Fruit fly (Drosophila melanogaster) whole organism, embryonic: ENCODE results near the gene CG42512.

Experiments used
- ATbp ChIP-seq: fragments of 200-800 bp; sonication (Bioruptor generic); optimal IDR thresholded peaks from 2 replicates; lab custom pipeline; 2017; ENCODE audit warnings: missing biosample characterization, mild to moderate bottlenecking, missing genetic modification characterization, missing genetic modification reagents
- BtbVII ChIP-seq: fragments of 200-800 bp; sonication (Bioruptor generic); optimal IDR thresholded peaks from 3 replicates; lab custom pipeline; 2017; ENCODE audit warnings: missing biosample characterization, mild to moderate bottlenecking, missing genetic modification characterization
- CG11456 ChIP-seq: fragments of 200-800 bp; sonication (Bioruptor generic); IDR thresholded peaks from 3 replicates; pipeline ENCODE4 v1.3.6; 2022; ENCODE audit warnings: missing biosample characterization, missing genetic modification characterization
- CG12219 ChIP-seq: fragments of 200-800 bp; sonication (Bioruptor generic); optimal IDR thresholded peaks from 3 replicates; lab custom pipeline; 2018; ENCODE audit warnings: missing biosample characterization, mild to moderate bottlenecking, missing genetic modification characterization
- CG12391 ChIP-seq: fragments of 200-800 bp; sonication (Bioruptor generic); optimal IDR thresholded peaks from 3 replicates; lab custom pipeline; 2018; ENCODE audit warnings: missing biosample characterization, mild to moderate bottlenecking, missing genetic modification characterization, moderate library complexity
- CG15479 ChIP-seq: fragments of 200-800 bp; sonication (Bioruptor generic); optimal IDR thresholded peaks from 3 replicates; lab custom pipeline; 2019; ENCODE audit warnings: missing biosample characterization, mild to moderate bottlenecking, missing genetic modification characterization, moderate library complexity
- CG15601 ChIP-seq: fragments of 200-800 bp; sonication (Bioruptor generic); optimal IDR thresholded peaks from 3 replicates; lab custom pipeline; 2019; ENCODE audit warnings: missing biosample characterization, mild to moderate bottlenecking, missing genetic modification characterization, moderate library complexity
- CG17328 ChIP-seq: fragments of 200-800 bp; sonication (Bioruptor generic); IDR thresholded peaks from 2 replicates; pipeline ENCODE4 v1.3.6; 2022; ENCODE audit warnings: missing biosample characterization, missing genetic modification characterization
- CG2120 ChIP-seq: fragments of 200-800 bp; sonication (Bioruptor generic); optimal IDR thresholded peaks from 3 replicates; lab custom pipeline; 2016; ENCODE audit warnings: missing biosample characterization, missing genetic modification characterization
- CG5180 ChIP-seq: fragments of 200-800 bp; sonication (Bioruptor generic); optimal IDR thresholded peaks from 3 replicates; lab custom pipeline; 2017; ENCODE audit warnings: missing biosample characterization, missing genetic modification characterization, mild to moderate bottlenecking, moderate library complexity, missing genetic modification reagents
- CG6765 ChIP-seq: fragments of 200-800 bp; sonication (Bioruptor generic); optimal IDR thresholded peaks from 3 replicates; lab custom pipeline; 2017; ENCODE audit warnings: missing biosample characterization, mild to moderate bottlenecking, missing genetic modification characterization
- CG7372 ChIP-seq: fragments of 200-800 bp; sonication (Bioruptor generic); IDR thresholded peaks from 2 replicates; pipeline ENCODE4 v1.3.6; 2022; ENCODE audit warnings: missing biosample characterization, missing genetic modification characterization
- CG7928 ChIP-seq: fragments of 200-800 bp; sonication (Bioruptor generic); optimal IDR thresholded peaks from 2 replicates; lab custom pipeline; 2017; ENCODE audit warnings: missing biosample characterization, mild to moderate bottlenecking, missing genetic modification characterization
- CG9797 ChIP-seq: fragments of 200-800 bp; sonication (Bioruptor generic); optimal IDR thresholded peaks from 3 replicates; lab custom pipeline; 2018; ENCODE audit warnings: missing biosample characterization, mild to moderate bottlenecking, missing genetic modification characterization
- Camta ChIP-seq: fragments of 200-800 bp; sonication (Bioruptor generic); optimal IDR thresholded peaks from 2 replicates; lab custom pipeline; 2016; ENCODE audit warnings: missing biosample characterization, missing genetic modification characterization
- D19A ChIP-seq: fragments of 200-800 bp; optimal IDR thresholded peaks from 3 replicates; lab custom pipeline; 2019; ENCODE audit warnings: missing biosample characterization, mild to moderate bottlenecking, missing genetic modification characterization, moderate library complexity
- Dad ChIP-seq: fragments of 200-800 bp; sonication (Bioruptor generic); optimal IDR thresholded peaks from 3 replicates; lab custom pipeline; 2016; ENCODE audit warnings: missing biosample characterization, missing genetic modification characterization
- Dek ChIP-seq: fragments of 200-800 bp; sonication (Bioruptor generic); optimal IDR thresholded peaks from 3 replicates; lab custom pipeline; 2019; ENCODE audit warnings: missing biosample characterization, mild to moderate bottlenecking, missing genetic modification characterization, moderate library complexity
- Dip3 ChIP-seq: fragments of 200-800 bp; sonication (Bioruptor generic); optimal IDR thresholded peaks from 3 replicates; lab custom pipeline; 2016; ENCODE audit warnings: missing biosample characterization, missing genetic modification characterization
- Doc2 ChIP-seq: fragments of 200-800 bp; sonication (Bioruptor generic); IDR thresholded peaks from 2 replicates; pipeline ENCODE4 v1.3.6; 2022; ENCODE audit warnings: missing biosample characterization, missing genetic modification characterization
- Hr3 ChIP-seq: fragments of 200-800 bp; sonication (Bioruptor generic); optimal IDR thresholded peaks from 3 replicates; lab custom pipeline; 2016; ENCODE audit warnings: missing biosample characterization, missing genetic modification characterization
- Oaz ChIP-seq: fragments of 200-800 bp; sonication (Bioruptor generic); IDR thresholded peaks from 2 replicates; pipeline ENCODE4 v1.3.6; 2022; ENCODE audit warnings: missing biosample characterization, missing genetic modification characterization
- Usf ChIP-seq: fragments of 200-800 bp; sonication (Bioruptor generic); optimal IDR thresholded peaks from 2 replicates; lab custom pipeline; 2017; ENCODE audit warnings: missing genotype, missing biosample characterization, missing genetic modification characterization
- abd-A ChIP-seq: fragments of 200-800 bp; sonication (Bioruptor generic); optimal IDR thresholded peaks from 3 replicates; lab custom pipeline; 2019; ENCODE audit warnings: missing biosample characterization, mild to moderate bottlenecking, missing genetic modification characterization, moderate library complexity
- ap ChIP-seq: fragments of 200-800 bp; sonication (Bioruptor generic); IDR thresholded peaks from 2 replicates; pipeline ENCODE4 v1.3.6; 2022; ENCODE audit warnings: missing biosample characterization, missing genetic modification characterization
- ara ChIP-seq: fragments of 200-800 bp; sonication (Bioruptor generic); IDR thresholded peaks from 2 replicates; pipeline ENCODE4 v1.3.6; 2022; ENCODE audit warnings: missing biosample characterization, missing genetic modification characterization
- bsh ChIP-seq, 2 experiments: fragments of 200-800 bp; sonication (Bioruptor generic); optimal IDR thresholded peaks; 2 replicates each; lab custom pipeline; 2017 to 2018; ENCODE audit warnings: mild to moderate bottlenecking in 2 of 2, missing biosample characterization in 2 of 2, missing genetic modification characterization in 2 of 2, moderate library complexity in 1 of 2
- ci ChIP-seq: fragments of 200-800 bp; sonication (Bioruptor generic); IDR thresholded peaks from 3 replicates; pipeline ENCODE4 v1.3.6; 2022; ENCODE audit warnings: missing biosample characterization, missing genetic modification characterization
- dan ChIP-seq: fragments of 200-800 bp; sonication (Bioruptor generic); IDR thresholded peaks from 2 replicates; pipeline ENCODE4 v1.3.6; 2022; ENCODE audit warnings: missing biosample characterization, missing genetic modification characterization
- dati ChIP-seq: fragments of 200-800 bp; sonication (Bioruptor generic); IDR thresholded peaks from 2 replicates; pipeline ENCODE4 v1.3.6; 2022; ENCODE audit warnings: missing biosample characterization, missing genetic modification characterization
- dysf ChIP-seq: fragments of 200-800 bp; sonication (Bioruptor generic); IDR thresholded peaks from 3 replicates; pipeline ENCODE4 v1.3.6; 2022; ENCODE audit warnings: missing biosample characterization, missing genetic modification characterization
- gcm2 ChIP-seq: fragments of 200-800 bp; sonication (Bioruptor generic); optimal IDR thresholded peaks from 2 replicates; lab custom pipeline; 2016; ENCODE audit warnings: missing biosample characterization, missing genetic modification characterization
- ham ChIP-seq: fragments of 200-800 bp; sonication (Bioruptor generic); IDR thresholded peaks from 2 replicates; pipeline ENCODE4 v1.3.6; 2022; ENCODE audit warnings: missing biosample characterization, missing genetic modification characterization
- hb ChIP-seq: fragments of 200-800 bp; sonication (Bioruptor generic); IDR thresholded peaks from 3 replicates; pipeline ENCODE4 v1.3.6; 2022; ENCODE audit warnings: missing biosample characterization, missing genetic modification characterization; ENCODE audit not compliant: partially characterized antibody
- kah ChIP-seq: fragments of 200-800 bp; sonication (Bioruptor generic); optimal IDR thresholded peaks from 2 replicates; lab custom pipeline; 2018; ENCODE audit warnings: missing biosample characterization, mild to moderate bottlenecking, missing genetic modification characterization
- lbe ChIP-seq: fragments of 200-800 bp; sonication (Bioruptor generic); optimal IDR thresholded peaks from 2 replicates; lab custom pipeline; 2016; ENCODE audit warnings: missing biosample characterization, mild to moderate bottlenecking, missing genetic modification characterization
- lola ChIP-seq, 3 experiments: fragments of >200 bp in 2 of 3; fragments of 200-800 bp in 1 of 3; sonication (Bioruptor generic) in 1 of 3; optimal IDR thresholded peaks; 2 replicates each; lab custom pipeline; 2017 to 2019; ENCODE audit warnings: missing biosample characterization in 3 of 3, missing genetic modification characterization in 3 of 3, mild to moderate bottlenecking in 1 of 3, moderate library complexity in 1 of 3
- nerfin-2 ChIP-seq: fragments of 200-800 bp; sonication (Bioruptor generic); IDR thresholded peaks from 2 replicates; pipeline ENCODE4 v1.3.6; 2022; ENCODE audit warnings: missing biosample characterization, missing genetic modification characterization; ENCODE audit not compliant: partially characterized antibody
- pita ChIP-seq: fragments of 200-800 bp; sonication (Bioruptor generic); optimal IDR thresholded peaks from 2 replicates; lab custom pipeline; 2017; ENCODE audit warnings: missing biosample characterization, mild to moderate bottlenecking, missing genetic modification characterization
- prd ChIP-seq, 3 experiments: fragments of >200 bp in 2 of 3; fragments of 200-800 bp in 1 of 3; sonication (Bioruptor generic) in 1 of 3; optimal IDR thresholded peaks in 2 of 3; IDR thresholded peaks in 1 of 3; 2 replicates in 2 of 3; 3 replicates in 1 of 3; pipeline versions ENCODE4 v1.3.6 to Lab custom; 2017 to 2022; ENCODE audit warnings: missing biosample characterization in 1 of 3, missing genetic modification characterization in 1 of 3
- pum ChIP-seq: fragments of 200-800 bp; sonication (Bioruptor generic); optimal IDR thresholded peaks from 2 replicates; lab custom pipeline; 2016; ENCODE audit warnings: missing biosample characterization, missing genetic modification characterization
- repo ChIP-seq: fragments of 200-800 bp; sonication (Bioruptor generic); optimal IDR thresholded peaks from 2 replicates; lab custom pipeline; 2016; ENCODE audit warnings: missing biosample characterization, missing genetic modification characterization
- slbo ChIP-seq: fragments of 200-800 bp; sonication (Bioruptor generic); IDR thresholded peaks from 2 replicates; pipeline ENCODE4 v1.3.6; 2022; ENCODE audit warnings: missing biosample characterization, missing genetic modification characterization
- slp2 ChIP-seq: fragments of 200-800 bp; sonication (Bioruptor generic); optimal IDR thresholded peaks from 2 replicates; lab custom pipeline; 2016; ENCODE audit warnings: missing biosample characterization, missing genetic modification characterization
- tap ChIP-seq: fragments of 200-800 bp; optimal IDR thresholded peaks from 3 replicates; lab custom pipeline; 2019; ENCODE audit warnings: missing biosample characterization, mild to moderate bottlenecking, missing genetic modification characterization, moderate library complexity
- tll ChIP-seq, 2 experiments: fragments of 200-800 bp in 1 of 2; fragments of >200 bp in 1 of 2; sonication (Bioruptor generic) in 1 of 2; optimal IDR thresholded peaks; 2 replicates each; lab custom pipeline; 2017 to 2019; ENCODE audit warnings: missing biosample characterization in 2 of 2, missing genetic modification characterization in 2 of 2, mild to moderate bottlenecking in 1 of 2, moderate library complexity in 1 of 2
- tna ChIP-seq: fragments of 200-800 bp; sonication (Bioruptor generic); IDR thresholded peaks from 2 replicates; pipeline ENCODE4 v1.3.6; 2022; ENCODE audit warnings: missing biosample characterization, missing genetic modification characterization; ENCODE audit not compliant: partially characterized antibody
- trh ChIP-seq: fragments of 200-800 bp; sonication (Bioruptor generic); optimal IDR thresholded peaks from 2 replicates; lab custom pipeline; 2016; ENCODE audit warnings: missing biosample characterization, missing genetic modification characterization
- wdn ChIP-seq: fragments of 200-800 bp; sonication (Bioruptor generic); IDR thresholded peaks from 2 replicates; pipeline ENCODE4 v1.3.6; 2022; ENCODE audit warnings: missing biosample characterization, missing genetic modification characterization
- z ChIP-seq: fragments of 200-800 bp; sonication (Bioruptor generic); IDR thresholded peaks from 3 replicates; pipeline ENCODE4 v1.3.6; 2022; ENCODE audit warnings: missing biosample characterization, missing genetic modification characterization
- zf30C ChIP-seq: fragments of 200-800 bp; sonication (Bioruptor generic); optimal IDR thresholded peaks from 3 replicates; lab custom pipeline; 2018; ENCODE audit warnings: missing biosample characterization, mild to moderate bottlenecking, missing genetic modification characterization

Gene CG42512

dm6 chrX:16610601-16611058, 40.5 kb upstream of the CG42512 start, which contains the start of gene mbt (continued):
- TF ChIP-seq ham (GFP tag; lab: Robert Waterston, UW) (no peak), ATbp (no peak), tna (GFP tag; lab: Robert Waterston, UW) (peak; percentile 77), CG15601 (no peak), CG9797 (GFP tag; lab: Kevin White, UChicago) (peak; percentile 94), bsh (GFP tag; optimal IDR thresholded peaks at IDR 0.05; lab: Kevin White, UChicago) (no peak), Oaz (GFP tag; lab: Robert Waterston, UW) (no peak), zf30C (GFP tag; lab: Kevin White, UChicago) (no peak), ci (GFP tag; lab: Robert Waterston, UW) (no peak), ara (GFP tag; lab: Robert Waterston, UW) (no peak), CG12391 (tag; lab: Kevin White, UChicago) (peak; percentile 28), lola (GFP tag; optimal IDR thresholded peaks at IDR 0.05; lab: Kevin White, UChicago) (no peak), Dad (GFP tag; lab: Kevin White, UChicago) (no peak), CG7928 (no peak), ap (GFP tag; lab: Robert Waterston, UW) (no peak), Dip3 (GFP tag; lab: Kevin White, UChicago) (no peak), prd (optimal IDR thresholded peaks at IDR 0.05; lab: Kevin White, UChicago) (no peak), prd (GFP tag; IDR thresholded peaks at IDR 0.05; lab: Robert Waterston, UW) (no peak), D19A (tag; lab: Kevin White, UChicago) (peak; percentile 1), CG17328 (GFP tag; lab: Robert Waterston, UW) (no peak), abd-A (tag; lab: Kevin White, UChicago) (no peak), slp2 (GFP tag; lab: Kevin White, UChicago) (peak; percentile 31), dysf (no peak), slbo (GFP tag; lab: Robert Waterston, UW) (no peak; the same call in 1 of the 2 replicates), hb (GFP tag; lab: Robert Waterston, UW) (peak; percentile 84), CG15479 (peak; percentile 50), CG7372 (GFP tag; lab: Robert Waterston, UW) (no peak), BtbVII (GFP tag; lab: Kevin White, UChicago) (no peak), tap (tag; lab: Kevin White, UChicago) (no peak), Camta (GFP tag; lab: Kevin White, UChicago) (no peak), nerfin-2 (GFP tag; lab: Robert Waterston, UW) (peak; percentile 56; the same call in 1 of the 2 replicates), pita (GFP tag; lab: Kevin White, UChicago) (no peak), Hr3 (GFP tag; lab: Kevin White, UChicago) (no peak), CG11456 (no peak; the same call in 2 of the 3 replicates), z (GFP tag; lab: Robert Waterston, UW) (no peak), dati (GFP tag; lab: Robert Waterston, UW) (no peak), Doc2 (GFP tag; lab: Robert Waterston, UW) (no peak), trh (GFP tag; lab: Kevin White, UChicago) (no peak), CG5180 (no peak), repo (GFP tag; lab: Kevin White, UChicago) (no peak), kah (GFP tag; lab: Kevin White, UChicago) (no peak), gcm2 (GFP tag; lab: Kevin White, UChicago) (peak; percentile 14), Dek (tag; lab: Kevin White, UChicago) (no peak), CG6765 (GFP tag; lab: Kevin White, UChicago) (no peak), dan (GFP tag; lab: Robert Waterston, UW) (no peak), CG12219 (GFP tag; lab: Kevin White, UChicago) (no peak), Usf (GFP tag; lab: Kevin White, UChicago) (no peak), pum (GFP tag; lab: Kevin White, UChicago) (no peak), tll (GFP tag; optimal IDR thresholded peaks at IDR 0.05; lab: Kevin White, UChicago) (no peak), lbe (no peak), wdn (GFP tag; lab: Robert Waterston, UW) (no peak), CG2120 (GFP tag; lab: Kevin White, UChicago) (peak; percentile 11)
